Worm (Caenorhabditis elegans): ENCODE measurements around the gene T25E12.14.

Gene T25E12.14

ce11 chrV:16697178-16697577 lies 29.8 kb upstream of the T25E12.14 start, which contains the start of gene srw-41:
srw-41 (plus strand) TSS chrV:16697478.
- TF ChIP-seq ztf-29 (GFP tag; IDR thresholded peaks at IDR 0.05) = no peak
- TF ChIP-seq T22C8.4 (GFP tag; IDR thresholded peaks at IDR 0.05) = no peak
- no peak for TF ChIP-seq med-1 (GFP tag; optimal IDR thresholded peaks at IDR 0.05; ENCODE audit: insufficient read depth)
- no peak for TF ChIP-seq klf-2 (GFP tag; conservative IDR thresholded peaks at IDR 0.05)
- TF ChIP-seq ztf-23 (GFP tag; IDR thresholded peaks at IDR 0.05) = no peak
- no peak for TF ChIP-seq ref-1 (GFP tag; conservative IDR thresholded peaks at IDR 0.05)
- no peak for TF ChIP-seq flt-1 (GFP tag; IDR thresholded peaks at IDR 0.05)
- TF ChIP-seq cog-1 (tag; optimal IDR thresholded peaks at IDR 0.05) = no peak
- TF ChIP-seq tab-1 (GFP tag; IDR thresholded peaks at IDR 0.05) = no peak

DNA sequence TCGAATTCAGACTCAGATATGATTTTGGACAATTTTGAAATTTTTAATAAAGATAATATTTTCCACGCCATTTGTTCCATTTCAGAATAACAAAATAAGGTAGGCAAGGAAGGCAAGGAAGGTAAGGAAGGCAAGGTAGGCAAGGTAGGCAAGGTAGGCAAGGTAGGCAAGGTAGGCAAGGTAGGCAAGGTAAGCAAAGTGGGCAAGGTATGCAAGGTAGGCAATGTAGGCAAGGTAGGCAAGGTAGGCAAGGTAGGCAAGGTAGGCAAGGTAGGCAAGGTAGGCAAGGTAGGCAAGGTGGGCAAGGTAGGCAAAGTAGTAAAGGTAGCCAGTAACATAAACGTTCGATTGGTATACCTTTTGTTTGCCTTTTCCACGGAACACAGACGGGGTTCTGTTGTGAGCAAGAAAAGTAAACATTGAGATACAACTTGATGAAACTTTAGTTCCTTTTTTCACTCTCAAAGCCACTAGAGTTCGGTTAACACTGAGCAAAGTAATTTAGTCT lies 27.2 kb upstream of the T25E12.14 start, which contains the start of gene Y70C5C.1:
Gene Y70C5C.1 (plus strand): TSS at position 458 of the 508 bp plus-strand sequence.
- TF ChIP-seq tab-1 (GFP tag; IDR thresholded peaks at IDR 0.05) (no peak), ztf-29 (GFP tag; IDR thresholded peaks at IDR 0.05) (no peak), T22C8.4 (GFP tag; IDR thresholded peaks at IDR 0.05) (no peak), med-1 (GFP tag; optimal IDR thresholded peaks at IDR 0.05; ENCODE audit: insufficient read depth) (no peak), ref-1 (GFP tag; conservative IDR thresholded peaks at IDR 0.05) (no peak), flt-1 (GFP tag; IDR thresholded peaks at IDR 0.05) (peak; percentile 73; the same call in 1 of the 2 replicates), ztf-23 (GFP tag; IDR thresholded peaks at IDR 0.05) (peak; percentile 67), klf-2 (GFP tag; conservative IDR thresholded peaks at IDR 0.05) (no peak), cog-1 (tag; optimal IDR thresholded peaks at IDR 0.05) (no peak)

- TF ChIP-seq ztf-23 (GFP tag; IDR thresholded peaks at IDR 0.05) = no peak
- TF ChIP-seq tab-1 (GFP tag; IDR thresholded peaks at IDR 0.05) = no peak
- TF ChIP-seq ztf-29 (GFP tag; IDR thresholded peaks at IDR 0.05) = no peak
- no peak for TF ChIP-seq cog-1 (tag; optimal IDR thresholded peaks at IDR 0.05)
- no peak for TF ChIP-seq flt-1 (GFP tag; IDR thresholded peaks at IDR 0.05)
- no peak for TF ChIP-seq klf-2 (GFP tag; conservative IDR thresholded peaks at IDR 0.05)
- TF ChIP-seq T22C8.4 (GFP tag; IDR thresholded peaks at IDR 0.05) = no peak
Observed at ce11 chrV:16706549-16706948, 20.5 kb upstream of the T25E12.14 start, which contains the start of gene clec-9. clec-9 (minus strand) TSS chrV:16706649.

DNA sequence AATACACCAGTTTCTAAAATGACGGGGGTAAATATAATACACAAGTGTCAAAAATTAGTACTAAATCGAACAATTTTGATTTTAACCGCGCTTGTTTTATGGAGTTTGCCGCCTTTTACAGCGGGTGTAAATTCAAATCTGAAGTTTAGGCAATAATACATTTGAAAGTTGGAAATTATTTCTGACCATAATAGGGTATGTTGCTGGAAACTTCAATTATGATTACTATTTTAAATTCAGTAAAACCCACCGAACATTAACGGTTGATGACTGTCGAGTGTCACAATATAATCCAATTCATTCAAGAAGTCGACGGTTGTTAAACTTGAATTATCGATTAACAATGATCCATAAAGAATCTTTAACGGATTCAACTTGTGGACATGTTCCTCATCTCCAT lies 13.2 kb upstream of the T25E12.14 start:
- no peak for TF ChIP-seq ztf-29 (GFP tag; IDR thresholded peaks at IDR 0.05)
- TF ChIP-seq ref-1 (GFP tag; conservative IDR thresholded peaks at IDR 0.05) = no peak
- no peak for TF ChIP-seq tab-1 (GFP tag; IDR thresholded peaks at IDR 0.05)
- TF ChIP-seq T22C8.4 (GFP tag; IDR thresholded peaks at IDR 0.05) = no peak

- no peak for TF ChIP-seq cog-1 (tag; optimal IDR thresholded peaks at IDR 0.05)
- TF ChIP-seq ref-1 (GFP tag; conservative IDR thresholded peaks at IDR 0.05) = no peak
Observed at ce11 chrV:16716574-16716973, 10.4 kb upstream of the T25E12.14 start, which contains the start of gene srh-137. srh-137 (minus strand) TSS chrV:16716674.

DNA sequence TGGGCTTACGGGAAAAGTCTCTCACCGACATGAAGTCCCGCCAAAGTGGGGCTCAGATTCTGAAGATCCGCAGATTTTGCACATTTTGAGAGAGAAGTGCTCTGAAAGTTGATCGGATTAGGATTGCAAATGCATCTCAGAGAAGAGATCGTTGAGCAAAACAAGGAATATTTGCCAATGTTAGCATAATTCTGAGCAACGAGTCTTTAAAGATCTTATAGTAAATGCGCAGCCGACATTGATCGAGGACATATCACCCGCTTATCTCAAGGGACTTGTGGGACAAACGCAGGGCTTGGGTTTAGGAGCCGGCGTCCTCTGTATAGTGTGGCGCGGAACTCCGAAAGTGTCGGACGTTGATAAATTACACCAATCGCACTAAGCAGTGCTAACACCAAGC lies 3.3 kb upstream of the T25E12.14 start, which contains the start of gene nhr-112:
Gene nhr-112 (minus strand): TSS at position 101 of the 400 bp plus-strand sequence.
- TF ChIP-seq cog-1 (tag; optimal IDR thresholded peaks at IDR 0.05) (no peak), klf-2 (GFP tag; conservative IDR thresholded peaks at IDR 0.05) (no peak)

DNA sequence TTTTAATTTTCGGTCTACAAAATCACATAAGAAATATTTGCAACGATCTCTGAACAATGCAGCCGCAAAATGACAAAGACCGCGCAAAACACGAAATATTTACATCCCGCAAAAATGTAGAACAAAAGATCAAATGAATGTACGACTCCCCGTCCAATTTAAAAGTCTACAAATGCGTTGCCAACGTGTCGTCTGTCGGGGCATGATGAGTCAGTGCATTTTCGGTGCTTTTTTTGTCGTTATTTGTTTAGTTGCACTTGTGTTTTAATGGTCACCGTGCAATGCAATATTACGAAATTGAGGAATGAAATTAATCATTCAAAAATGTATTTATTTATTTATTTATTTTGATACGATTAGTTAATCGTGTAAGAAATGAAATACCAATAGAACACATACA lies 2.4 kb upstream of the T25E12.14 start:
- TF ChIP-seq T22C8.4 (GFP tag; IDR thresholded peaks at IDR 0.05) (no peak), cog-1 (tag; optimal IDR thresholded peaks at IDR 0.05) (no peak), klf-2 (GFP tag; conservative IDR thresholded peaks at IDR 0.05) (no peak), ztf-29 (GFP tag; IDR thresholded peaks at IDR 0.05) (no peak), flt-1 (GFP tag; IDR thresholded peaks at IDR 0.05) (no peak), ztf-23 (GFP tag; IDR thresholded peaks at IDR 0.05) (no peak), tab-1 (GFP tag; IDR thresholded peaks at IDR 0.05) (no peak), med-1 (GFP tag; optimal IDR thresholded peaks at IDR 0.05; ENCODE audit: insufficient read depth) (no peak)

DNA sequence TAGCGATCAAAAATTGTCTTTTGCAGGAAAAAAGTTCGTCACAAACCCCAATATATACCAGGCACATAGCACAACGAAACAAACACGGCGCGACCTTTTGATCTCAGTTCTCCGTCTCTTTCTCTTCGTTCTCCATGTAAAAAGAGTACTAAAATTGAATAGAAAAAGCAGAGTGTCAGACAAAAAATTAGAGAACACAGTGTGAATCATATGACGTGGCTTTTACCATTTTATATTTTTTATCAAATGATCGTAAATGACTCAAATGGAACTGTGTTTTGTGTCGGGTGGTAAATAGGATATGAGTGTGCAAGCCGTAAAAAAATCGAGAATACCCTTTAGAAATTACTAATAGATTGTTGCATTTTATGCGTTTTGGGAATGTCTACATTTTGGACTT lies 1.1 kb upstream of the T25E12.14 start:
- no peak for TF ChIP-seq tab-1 (GFP tag; IDR thresholded peaks at IDR 0.05)
- TF ChIP-seq ztf-23 (GFP tag; IDR thresholded peaks at IDR 0.05) = no peak
- TF ChIP-seq flt-1 (GFP tag; IDR thresholded peaks at IDR 0.05) = no peak
- TF ChIP-seq ztf-29 (GFP tag; IDR thresholded peaks at IDR 0.05) = no peak
- TF ChIP-seq klf-2 (GFP tag; conservative IDR thresholded peaks at IDR 0.05) = no peak
- no peak for TF ChIP-seq ref-1 (GFP tag; conservative IDR thresholded peaks at IDR 0.05)

DNA sequence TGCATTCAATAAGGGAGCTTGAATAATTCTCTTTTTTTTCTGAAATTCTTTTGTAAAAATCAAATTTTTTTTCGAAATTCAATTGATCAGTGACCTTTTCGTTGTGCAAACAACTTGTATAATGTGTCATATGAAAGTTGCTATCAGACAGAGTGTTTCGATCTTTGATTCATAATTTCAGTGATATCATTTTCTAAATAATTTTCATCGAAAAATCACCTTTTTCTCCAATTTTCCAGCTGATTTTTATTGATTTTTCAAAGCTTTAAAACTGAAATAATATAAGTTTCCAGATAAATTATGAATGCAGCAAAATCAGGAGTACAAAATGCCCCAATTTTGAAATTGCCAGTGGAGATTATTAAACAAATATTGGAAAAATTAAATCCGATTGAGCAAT lies 1.4 kb downstream of the T25E12.14 start, which contains the start of gene fbxa-127:
Gene fbxa-127 (plus strand): TSS at position 301 of the 400 bp plus-strand sequence.
- TF ChIP-seq klf-2 (GFP tag; conservative IDR thresholded peaks at IDR 0.05) (no peak), tab-1 (GFP tag; IDR thresholded peaks at IDR 0.05) (no peak), cog-1 (tag; optimal IDR thresholded peaks at IDR 0.05) (no peak), ztf-23 (GFP tag; IDR thresholded peaks at IDR 0.05) (no peak)

- TF ChIP-seq tab-1 (GFP tag; IDR thresholded peaks at IDR 0.05) = no peak
- TF ChIP-seq klf-2 (GFP tag; conservative IDR thresholded peaks at IDR 0.05) = no peak
- TF ChIP-seq med-1 (GFP tag; optimal IDR thresholded peaks at IDR 0.05; ENCODE audit: insufficient read depth) = no peak
- TF ChIP-seq flt-1 (GFP tag; IDR thresholded peaks at IDR 0.05) = no peak
Observed at ce11 chrV:16729961-16730360, 2.9 kb downstream of the T25E12.14 start, which contains the start of gene srz-99. srz-99 (plus strand) TSS chrV:16730261.

DNA sequence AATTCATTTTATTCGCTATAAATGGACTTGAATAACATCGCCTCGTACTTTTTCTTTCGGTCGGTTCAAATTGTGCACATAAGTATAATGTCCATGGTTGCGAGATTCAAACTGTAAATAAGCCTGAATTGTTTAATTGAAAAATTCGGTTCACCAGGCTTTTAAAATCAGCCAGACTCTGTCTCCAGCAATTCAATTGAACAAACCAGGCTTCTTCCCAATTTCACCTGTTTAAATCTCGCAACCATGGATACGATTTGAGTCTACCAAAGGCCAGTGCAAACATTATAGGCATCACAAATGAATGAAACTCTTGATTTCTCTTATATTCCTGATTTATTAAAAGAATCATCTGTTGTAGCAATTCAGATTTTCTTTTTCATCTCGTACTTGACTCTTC lies 4.6 kb downstream of the T25E12.14 start, which contains the start of gene srz-100:
Gene srz-100 (plus strand): TSS at position 301 of the 400 bp plus-strand sequence.
- TF ChIP-seq T22C8.4 (GFP tag; IDR thresholded peaks at IDR 0.05) (no peak), klf-2 (GFP tag; conservative IDR thresholded peaks at IDR 0.05) (no peak), ref-1 (GFP tag; conservative IDR thresholded peaks at IDR 0.05) (no peak), cog-1 (tag; optimal IDR thresholded peaks at IDR 0.05) (no peak), tab-1 (GFP tag; IDR thresholded peaks at IDR 0.05) (no peak), flt-1 (GFP tag; IDR thresholded peaks at IDR 0.05) (no peak), ztf-29 (GFP tag; IDR thresholded peaks at IDR 0.05) (no peak), ztf-23 (GFP tag; IDR thresholded peaks at IDR 0.05) (no peak), med-1 (GFP tag; optimal IDR thresholded peaks at IDR 0.05; ENCODE audit: insufficient read depth) (no peak)
